Fruit fly (Drosophila melanogaster) whole organism, embryonic: ENCODE data around the gene Wbp2.
A peak's percentile ranks its signal among the peaks of the same experiment; 100 is the strongest.

Experiments
- B-H1 ChIP-seq: fragments of 200-800 bp; sonication (Bioruptor generic); IDR thresholded peaks from 3 replicates; pipeline ENCODE4 v1.3.6; 2022; ENCODE audit warnings: missing biosample characterization, missing genetic modification characterization
- Blimp-1 ChIP-seq: fragments of 200-800 bp; sonication (Bioruptor generic); optimal IDR thresholded peaks from 3 replicates; lab custom pipeline; 2018; ENCODE audit warnings: missing biosample characterization, missing genetic modification characterization, mild to moderate bottlenecking, moderate library complexity, missing genetic modification reagents
- CG10321 ChIP-seq: fragments of 200-800 bp; sonication (Bioruptor generic); IDR thresholded peaks from 2 replicates; pipeline ENCODE4 v1.3.6; 2022; ENCODE audit warnings: missing biosample characterization, missing genetic modification characterization
- CG11085 ChIP-seq: fragments of 200-800 bp; sonication (Bioruptor generic); IDR thresholded peaks from 2 replicates; pipeline ENCODE4 v1.3.6; 2022; ENCODE audit warnings: missing biosample characterization, missing genetic modification characterization
- CG12219 ChIP-seq: fragments of 200-800 bp; sonication (Bioruptor generic); optimal IDR thresholded peaks from 3 replicates; lab custom pipeline; 2018; ENCODE audit warnings: missing biosample characterization, mild to moderate bottlenecking, missing genetic modification characterization
- CG13424 ChIP-seq: fragments of 200-800 bp; sonication (Bioruptor generic); optimal IDR thresholded peaks from 2 replicates; lab custom pipeline; 2019; ENCODE audit warnings: missing biosample characterization, mild to moderate bottlenecking, missing genetic modification characterization, moderate library complexity
- CG14050 ChIP-seq: fragments of 200-800 bp; sonication (Bioruptor generic); IDR thresholded peaks from 3 replicates; pipeline ENCODE4 v1.3.6; 2022; ENCODE audit warnings: missing biosample characterization, missing genetic modification characterization
- CG15601 ChIP-seq: fragments of 200-800 bp; sonication (Bioruptor generic); optimal IDR thresholded peaks from 3 replicates; lab custom pipeline; 2019; ENCODE audit warnings: missing biosample characterization, mild to moderate bottlenecking, missing genetic modification characterization, moderate library complexity
- CG1602 ChIP-seq: fragments of 200-800 bp; sonication (Bioruptor generic); optimal IDR thresholded peaks from 3 replicates; lab custom pipeline; 2016; ENCODE audit warnings: missing biosample characterization, missing genetic modification characterization
- CG1832 ChIP-seq: fragments of 200-800 bp; sonication (Bioruptor generic); optimal IDR thresholded peaks from 2 replicates; lab custom pipeline; 2017; ENCODE audit warnings: missing biosample characterization, mild to moderate bottlenecking, missing genetic modification characterization, inconsistent platforms
- CG32532 ChIP-seq: fragments of 200-800 bp; sonication (Bioruptor generic); IDR thresholded peaks from 2 replicates; pipeline ENCODE4 v1.3.6; 2022; ENCODE audit warnings: missing biosample characterization, missing genetic modification characterization
- CG43689 ChIP-seq: fragments of 200-800 bp; sonication (Bioruptor generic); IDR thresholded peaks from 2 replicates; pipeline ENCODE4 v1.3.6; 2022; ENCODE audit warnings: missing biosample characterization, missing genetic modification characterization
- CG7271 ChIP-seq: fragments of 200-800 bp; sonication (Bioruptor generic); optimal IDR thresholded peaks from 2 replicates; lab custom pipeline; 2018; ENCODE audit warnings: missing biosample characterization, mild to moderate bottlenecking, missing genetic modification characterization, moderate library complexity
- CG7745 ChIP-seq: fragments of 200-800 bp; sonication (Bioruptor generic); optimal IDR thresholded peaks from 2 replicates; lab custom pipeline; 2018; ENCODE audit warnings: missing biosample characterization, mild to moderate bottlenecking, missing genetic modification characterization, moderate library complexity
- CG8290 ChIP-seq, 3 experiments: fragments of 200-800 bp; sonication (Bioruptor generic); optimal IDR thresholded peaks; 2 replicates each; lab custom pipeline; 2016 to 2019; ENCODE audit warnings: missing biosample characterization in 3 of 3, missing genetic modification characterization in 3 of 3, mild to moderate bottlenecking in 2 of 3, moderate library complexity in 1 of 3
- CTCF ChIP-seq: fragments of 200-800 bp; sonication (Bioruptor generic); optimal IDR thresholded peaks from 2 replicates; lab custom pipeline; 2017; ENCODE audit warnings: missing biosample characterization, mild to moderate bottlenecking, missing genetic modification characterization, moderate library complexity
- Dip3 ChIP-seq: fragments of 200-800 bp; sonication (Bioruptor generic); optimal IDR thresholded peaks from 3 replicates; lab custom pipeline; 2016; ENCODE audit warnings: missing biosample characterization, missing genetic modification characterization
- H15 ChIP-seq: fragments of 200-800 bp; sonication (Bioruptor generic); IDR thresholded peaks from 3 replicates; pipeline ENCODE4 v1.3.6; 2022; ENCODE audit warnings: missing biosample characterization, missing genetic modification characterization
- H2.0 ChIP-seq: fragments of 200-800 bp; sonication (Bioruptor generic); IDR thresholded peaks from 2 replicates; pipeline ENCODE4 v1.3.6; 2022; ENCODE audit warnings: missing biosample characterization, missing genetic modification characterization
- Hey ChIP-seq: fragments of 200-800 bp; sonication (Bioruptor generic); optimal IDR thresholded peaks from 3 replicates; lab custom pipeline; 2018; ENCODE audit warnings: missing biosample characterization, mild to moderate bottlenecking, missing genetic modification characterization
- Jarid2 ChIP-seq: fragments of 200-800 bp; sonication (Bioruptor generic); optimal IDR thresholded peaks from 3 replicates; lab custom pipeline; 2017; ENCODE audit warnings: mild to moderate bottlenecking, missing biosample characterization, missing genetic modification reagents, missing genetic modification characterization
- Kr ChIP-seq: fragments of 200-800 bp; sonication (Bioruptor generic); optimal IDR thresholded peaks from 2 replicates; lab custom pipeline; 2017; ENCODE audit warnings: missing biosample characterization, mild to moderate bottlenecking, missing genetic modification characterization
- Mad ChIP-seq: fragments of 200-800 bp; sonication (Bioruptor generic); optimal IDR thresholded peaks from 2 replicates; lab custom pipeline; 2016; ENCODE audit warnings: missing biosample characterization, missing genetic modification characterization
- NC2α ChIP-seq: fragments of 200-800 bp; sonication (Bioruptor generic); optimal IDR thresholded peaks from 2 replicates; lab custom pipeline; 2016; ENCODE audit warnings: missing biosample characterization, missing genetic modification characterization
- Nf-YB ChIP-seq: fragments of 200-800 bp; sonication (Bioruptor generic); optimal IDR thresholded peaks from 3 replicates; lab custom pipeline; 2019; ENCODE audit warnings: missing biosample characterization, mild to moderate bottlenecking, missing genetic modification characterization, moderate library complexity
- Pdp1 ChIP-seq, 2 experiments: fragments of 200-800 bp; sonication (Bioruptor generic); optimal IDR thresholded peaks; 3 replicates each; lab custom pipeline; 2016; ENCODE audit warnings: missing biosample characterization in 2 of 2, missing genetic modification characterization in 2 of 2, mild to moderate bottlenecking in 1 of 2, moderate library complexity in 1 of 2
- Rfx ChIP-seq: fragments of 200-800 bp; sonication (Bioruptor generic); IDR thresholded peaks from 2 replicates; pipeline ENCODE4 v1.3.6; 2022; ENCODE audit warnings: missing biosample characterization, missing genetic modification characterization
- Scr ChIP-seq: fragments of 200-800 bp; sonication (Bioruptor generic); IDR thresholded peaks from 2 replicates; pipeline ENCODE4 v1.3.6; 2022; ENCODE audit warnings: missing biosample characterization, missing genetic modification characterization; ENCODE audit not compliant: partially characterized antibody
- Sox100B ChIP-seq: fragments of 200-800 bp; sonication (Bioruptor generic); optimal IDR thresholded peaks from 3 replicates; lab custom pipeline; 2018; ENCODE audit warnings: missing biosample characterization, mild to moderate bottlenecking, missing genetic modification characterization
- ab ChIP-seq: fragments of 200-800 bp; sonication (Bioruptor generic); optimal IDR thresholded peaks from 2 replicates; lab custom pipeline; 2016; ENCODE audit warnings: missing biosample characterization, missing genetic modification characterization
- cas ChIP-seq: fragments of 200-800 bp; sonication (Bioruptor generic); IDR thresholded peaks from 2 replicates; pipeline ENCODE4 v1.3.6; 2022; ENCODE audit warnings: missing biosample characterization, missing genetic modification characterization
- cato ChIP-seq: fragments of 200-800 bp; sonication (Bioruptor generic); optimal IDR thresholded peaks from 2 replicates; lab custom pipeline; 2016; ENCODE audit warnings: missing biosample characterization, missing genetic modification characterization, borderline replicate concordance
- chm ChIP-seq: fragments of 200-800 bp; sonication (Bioruptor generic); IDR thresholded peaks from 2 replicates; pipeline ENCODE4 v1.3.6; 2022; ENCODE audit warnings: missing biosample characterization, missing genetic modification characterization
- da ChIP-seq: fragments of 200-800 bp; sonication (Bioruptor generic); optimal IDR thresholded peaks from 2 replicates; lab custom pipeline; 2016; ENCODE audit warnings: missing biosample characterization, missing genetic modification characterization
- ems ChIP-seq: fragments of 200-800 bp; sonication (Bioruptor generic); optimal IDR thresholded peaks from 3 replicates; lab custom pipeline; 2016; ENCODE audit warnings: missing biosample characterization, missing genetic modification characterization
- en ChIP-seq: fragments of 200-800 bp; sonication (Bioruptor generic); optimal IDR thresholded peaks from 2 replicates; lab custom pipeline; 2016; ENCODE audit warnings: missing biosample characterization, missing genetic modification characterization
- ewg ChIP-seq: fragments of 200-800 bp; sonication (Bioruptor generic); optimal IDR thresholded peaks from 3 replicates; lab custom pipeline; 2017; ENCODE audit warnings: mild to moderate bottlenecking, missing biosample characterization, missing genetic modification reagents, missing genetic modification characterization
- exex ChIP-seq: fragments of 200-800 bp; sonication (Bioruptor generic); optimal IDR thresholded peaks from 4 replicates; lab custom pipeline; 2018; ENCODE audit warnings: missing biosample characterization, mild to moderate bottlenecking, missing genetic modification characterization, moderate library complexity
- gt ChIP-seq: fragments of 200-800 bp; sonication (Bioruptor generic); IDR thresholded peaks from 2 replicates; pipeline ENCODE4 v1.3.6; 2022; ENCODE audit warnings: missing biosample characterization, missing genetic modification characterization
- ham ChIP-seq: fragments of 200-800 bp; sonication (Bioruptor generic); IDR thresholded peaks from 2 replicates; pipeline ENCODE4 v1.3.6; 2022; ENCODE audit warnings: missing biosample characterization, missing genetic modification characterization
- lmd ChIP-seq: fragments of 200-800 bp; sonication (Bioruptor generic); IDR thresholded peaks from 2 replicates; pipeline ENCODE4 v1.3.6; 2022; ENCODE audit warnings: missing biosample characterization, missing genetic modification characterization
- mam ChIP-seq: fragments of 200-800 bp; sonication (Bioruptor generic); optimal IDR thresholded peaks from 3 replicates; lab custom pipeline; 2016; ENCODE audit warnings: missing biosample characterization, missing genetic modification characterization
- mld ChIP-seq: fragments of 200-800 bp; sonication (Bioruptor generic); IDR thresholded peaks from 3 replicates; pipeline ENCODE4 v1.3.6; 2022; ENCODE audit warnings: missing biosample characterization, missing genetic modification characterization; ENCODE audit not compliant: partially characterized antibody
- nau ChIP-seq: fragments of 200-800 bp; sonication (Bioruptor generic); optimal IDR thresholded peaks from 3 replicates; lab custom pipeline; 2017; ENCODE audit warnings: missing biosample characterization, mild to moderate bottlenecking, missing genetic modification characterization, missing genetic modification reagents
- nom ChIP-seq: fragments of 200-800 bp; sonication (Bioruptor generic); optimal IDR thresholded peaks from 2 replicates; lab custom pipeline; 2017; ENCODE audit warnings: missing biosample characterization, missing genetic modification characterization, mild to moderate bottlenecking, moderate library complexity, missing genetic modification reagents
- pan ChIP-seq, 4 experiments: fragments of >200 bp in 3 of 4; fragments of 200-800 bp in 1 of 4; sonication (Bioruptor generic) in 1 of 4; optimal IDR thresholded peaks in 3 of 4; IDR thresholded peaks in 1 of 4; 2 replicates each; pipeline versions ENCODE4 v1.3.6 to Lab custom; 2017 to 2022; ENCODE audit warnings: missing biosample characterization in 2 of 4, missing genetic modification characterization in 2 of 4, mixed read lengths in 1 of 4
- repo ChIP-seq: fragments of 200-800 bp; sonication (Bioruptor generic); optimal IDR thresholded peaks from 2 replicates; lab custom pipeline; 2016; ENCODE audit warnings: missing biosample characterization, missing genetic modification characterization
- slbo ChIP-seq: fragments of 200-800 bp; sonication (Bioruptor generic); IDR thresholded peaks from 2 replicates; pipeline ENCODE4 v1.3.6; 2022; ENCODE audit warnings: missing biosample characterization, missing genetic modification characterization
- unc-4 ChIP-seq: fragments of 200-800 bp; sonication (Bioruptor generic); IDR thresholded peaks from 2 replicates; pipeline ENCODE4 v1.3.6; 2022; ENCODE audit warnings: missing biosample characterization, missing genetic modification characterization; ENCODE audit not compliant: partially characterized antibody
- yki ChIP-seq: fragments of >200 bp; optimal IDR thresholded peaks from 3 replicates; lab custom pipeline; 2018

Gene Wbp2

dm6 chr3L:12806290-12806743, 43.6 kb upstream of the Wbp2 start (continued):
- TF ChIP-seq CG13424 (tag; lab: Kevin White, UChicago) (peak; percentile 65), CG1602 (GFP tag; lab: Kevin White, UChicago) (peak; percentile 20), Sox100B (GFP tag; lab: Kevin White, UChicago) (no peak), en (GFP tag; lab: Kevin White, UChicago) (no peak), CG14050 (no peak), ab (no peak), ems (GFP tag; lab: Kevin White, UChicago) (peak; percentile 27), H15 (GFP tag; lab: Robert Waterston, UW) (no peak), ham (no peak), ewg (GFP tag; lab: Kevin White, UChicago) (peak; percentile 44), B-H1 (GFP tag; lab: Robert Waterston, UW) (no peak), CG32532 (GFP tag; lab: Robert Waterston, UW) (peak; percentile 66), NC2α (GFP tag; lab: Kevin White, UChicago) (no peak), CG1832 (GFP tag; lab: Kevin White, UChicago) (no peak), nom (GFP tag; lab: Kevin White, UChicago) (peak; percentile 45), CG8290 (GFP tag; optimal IDR thresholded peaks at IDR 0.05; lab: Kevin White, UChicago) (no peak), CG8290 (tag; optimal IDR thresholded peaks at IDR 0.05; lab: Kevin White, UChicago) (peak in 1 of 2 experiments; percentile 39), CG15601 (tag; lab: Kevin White, UChicago) (peak; percentile 56), H2.0 (GFP tag; lab: Robert Waterston, UW) (peak; percentile 27; the same call in 1 of the 2 replicates), gt (GFP tag; lab: Robert Waterston, UW) (no peak), Kr (GFP tag; lab: Kevin White, UChicago) (no peak), Mad (peak; percentile 4), repo (GFP tag; lab: Kevin White, UChicago) (no peak), cas (GFP tag; lab: Robert Waterston, UW) (no peak), da (GFP tag; lab: Kevin White, UChicago) (no peak), CTCF (GFP tag; lab: Kevin White, UChicago) (peak; percentile 7), nau (GFP tag; lab: Kevin White, UChicago) (no peak), CG7745 (tag; lab: Kevin White, UChicago) (no peak), slbo (GFP tag; lab: Robert Waterston, UW) (peak; percentile 27; the same call in 1 of the 2 replicates), pan (optimal IDR thresholded peaks at IDR 0.05; lab: Kevin White, UChicago) (no peak), pan (GFP tag; optimal IDR thresholded peaks at IDR 0.05 in 1 of 2, IDR thresholded peaks at IDR 0.05 in 1 of 2) (peak in 1 of 2 experiments; percentile 45), Jarid2 (GFP tag; lab: Kevin White, UChicago) (no peak), Nf-YB (GFP tag; lab: Kevin White, UChicago) (peak; percentile 20), Scr (GFP tag; lab: Robert Waterston, UW) (no peak; the same call in 1 of the 2 replicates), Rfx (GFP tag; lab: Robert Waterston, UW) (peak; percentile 58), CG11085 (no peak), yki (lab: Kevin White, UChicago) (no peak), mam (GFP tag; lab: Kevin White, UChicago) (no peak), mld (GFP tag; lab: Robert Waterston, UW) (no peak), unc-4 (GFP tag; lab: Robert Waterston, UW) (peak; percentile 17; the same call in 1 of the 2 replicates), Dip3 (no peak), Blimp-1 (GFP tag; lab: Kevin White, UChicago) (peak; percentile 73), CG7271 (tag; lab: Kevin White, UChicago) (no peak), cato (GFP tag; lab: Kevin White, UChicago) (no peak), CG12219 (GFP tag; lab: Kevin White, UChicago) (peak; percentile 57), Pdp1 (GFP tag; optimal IDR thresholded peaks at IDR 0.05; lab: Kevin White, UChicago) (peak in 1 of 2 experiments; percentile 58), chm (GFP tag; lab: Robert Waterston, UW) (peak; percentile 79; the same call in 1 of the 2 replicates), CG10321 (GFP tag; lab: Robert Waterston, UW) (no peak), Hey (no peak), CG43689 (no peak), lmd (GFP tag; lab: Robert Waterston, UW) (no peak), exex (no peak)
